Fruit fly (Drosophila melanogaster): ENCODE data around the gene Cpr30B.

Gene Cpr30B

DNA sequence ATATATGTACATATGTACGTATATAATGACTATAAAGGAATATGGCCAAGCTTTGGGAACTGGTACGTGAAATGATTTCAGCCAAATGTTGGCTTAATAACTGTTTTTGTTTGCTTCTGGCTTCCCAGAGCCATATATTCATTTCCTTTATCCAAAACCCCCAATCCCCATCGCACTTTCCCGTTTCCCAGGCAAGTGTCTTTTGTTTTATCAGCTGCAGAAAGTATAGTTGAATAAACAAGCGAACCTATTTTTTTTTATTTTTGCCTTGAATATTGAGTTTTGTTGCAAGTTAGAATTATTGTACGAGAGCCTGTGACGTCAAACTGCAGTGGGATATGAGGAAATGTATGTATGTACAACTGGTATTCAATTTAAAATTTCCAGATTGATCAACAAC, 16.2 kb upstream of the Cpr30B start:
- no peak for TF ChIP-seq CG8159 (tag; optimal IDR thresholded peaks at IDR 0.05)
- TF ChIP-seq CG9948 (tag; optimal IDR thresholded peaks at IDR 0.05), result no peak

DNA sequence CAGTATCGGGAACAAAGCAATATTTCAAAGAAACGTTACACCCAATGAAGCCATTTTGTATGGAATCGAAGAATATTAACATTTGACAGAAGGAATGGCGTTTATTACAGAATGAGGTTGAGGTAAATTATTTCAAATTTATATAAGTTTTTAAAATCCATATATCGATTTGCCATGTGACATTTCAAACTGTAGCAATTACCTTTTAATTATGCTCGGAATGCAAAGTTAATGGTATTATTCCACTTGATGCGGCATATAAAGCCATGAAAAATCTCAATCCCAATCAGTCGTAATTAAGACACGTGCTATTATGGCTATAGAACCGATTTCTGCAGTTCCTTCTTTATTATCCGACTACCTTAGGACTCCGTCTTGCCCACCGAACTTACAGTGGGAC, 14.5 kb upstream of the Cpr30B start, which contains the start of gene CG31883:
Gene CG31883 (plus strand): TSS at position 301 of the 400 bp plus-strand sequence.
- TF ChIP-seq CG12605 (GFP tag; IDR thresholded peaks at IDR 0.05), result no peak
- TF ChIP-seq CG8159 (tag; optimal IDR thresholded peaks at IDR 0.05), result no peak
- no peak for TF ChIP-seq Snoo (tag; optimal IDR thresholded peaks at IDR 0.05)
- no peak for TF ChIP-seq Pif1A (GFP tag; optimal IDR thresholded peaks at IDR 0.05)
- TF ChIP-seq EcR (GFP tag; optimal IDR thresholded peaks at IDR 0.05), result no peak
- TF ChIP-seq D1 (tag; optimal IDR thresholded peaks at IDR 0.05), result no peak
- TF ChIP-seq gl (tag; optimal IDR thresholded peaks at IDR 0.05), result no peak
- TF ChIP-seq CG14655 (GFP tag; optimal IDR thresholded peaks at IDR 0.05), result no peak
- TF ChIP-seq rn (GFP tag; IDR thresholded peaks at IDR 0.05), result no peak
- no peak for TF ChIP-seq CG15710 (tag; optimal IDR thresholded peaks at IDR 0.05)
- no peak for TF ChIP-seq fd96Ca (GFP tag; IDR thresholded peaks at IDR 0.05)
- no peak for TF ChIP-seq CG17806 (tag; optimal IDR thresholded peaks at IDR 0.05)

DNA sequence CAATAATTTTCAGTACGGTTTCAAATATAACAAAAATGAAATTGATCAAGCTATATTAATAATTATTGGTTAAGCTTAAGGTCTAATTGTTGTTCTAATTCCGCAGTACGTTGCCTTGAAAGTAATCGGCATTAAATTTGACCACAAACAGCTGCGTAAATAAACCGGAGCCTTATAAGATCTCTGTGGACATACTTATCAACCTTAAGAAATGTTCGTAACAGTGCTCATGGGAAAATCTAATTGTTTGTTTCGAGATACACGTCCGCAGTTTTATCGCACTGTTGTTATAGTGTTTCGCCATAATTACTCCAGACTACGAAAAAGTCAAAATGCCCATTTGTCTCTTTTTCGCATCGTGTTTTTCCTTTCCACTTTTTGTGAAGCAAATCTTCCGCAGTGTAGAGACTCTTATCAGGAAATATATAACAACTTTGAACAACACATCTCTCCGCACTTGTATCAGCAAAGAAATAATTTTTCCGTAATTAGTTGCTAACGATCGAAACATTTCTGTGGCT, 12.8 kb upstream of the Cpr30B start:
- no peak for TF ChIP-seq CG34367 (tag; optimal IDR thresholded peaks at IDR 0.05)
- TF ChIP-seq EcR (GFP tag; optimal IDR thresholded peaks at IDR 0.05), result no peak
- 0 out of 3 replicates have a peak, but pooled peaks have one; percentile 27 for TF ChIP-seq fd96Ca (GFP tag; IDR thresholded peaks at IDR 0.05)
- no peak for TF ChIP-seq CG17806 (tag; optimal IDR thresholded peaks at IDR 0.05)
- TF ChIP-seq Snoo (tag; optimal IDR thresholded peaks at IDR 0.05), result no peak
- no peak for TF ChIP-seq CG9948 (tag; optimal IDR thresholded peaks at IDR 0.05)
- no peak for TF ChIP-seq CG32121 (GFP tag; IDR thresholded peaks at IDR 0.05)
- TF ChIP-seq CG14655 (GFP tag; optimal IDR thresholded peaks at IDR 0.05), result peak; percentile 34
- TF ChIP-seq CG13204 (GFP tag; optimal IDR thresholded peaks at IDR 0.05), result no peak
- TF ChIP-seq CG8159 (tag; optimal IDR thresholded peaks at IDR 0.05), result no peak
- TF ChIP-seq CG10348 (GFP tag; IDR thresholded peaks at IDR 0.05), result no peak
- TF ChIP-seq Pif1A (GFP tag; optimal IDR thresholded peaks at IDR 0.05), result no peak
- no peak for TF ChIP-seq rn (GFP tag; IDR thresholded peaks at IDR 0.05)
- no peak for TF ChIP-seq Pif1B (GFP tag; optimal IDR thresholded peaks at IDR 0.05)
- no peak for TF ChIP-seq CG15710 (tag; optimal IDR thresholded peaks at IDR 0.05)
- no peak for TF ChIP-seq D1 (tag; optimal IDR thresholded peaks at IDR 0.05)
- TF ChIP-seq gl (tag; optimal IDR thresholded peaks at IDR 0.05), result no peak
- no peak for TF ChIP-seq Ets98B (GFP tag; IDR thresholded peaks at IDR 0.05)
- peak; percentile 6 for TF ChIP-seq CG8301 (tag; optimal IDR thresholded peaks at IDR 0.05)
- no peak for TF ChIP-seq CG4496 (GFP tag; IDR thresholded peaks at IDR 0.05)
- TF ChIP-seq CG12605 (GFP tag; IDR thresholded peaks at IDR 0.05), result no peak

DNA sequence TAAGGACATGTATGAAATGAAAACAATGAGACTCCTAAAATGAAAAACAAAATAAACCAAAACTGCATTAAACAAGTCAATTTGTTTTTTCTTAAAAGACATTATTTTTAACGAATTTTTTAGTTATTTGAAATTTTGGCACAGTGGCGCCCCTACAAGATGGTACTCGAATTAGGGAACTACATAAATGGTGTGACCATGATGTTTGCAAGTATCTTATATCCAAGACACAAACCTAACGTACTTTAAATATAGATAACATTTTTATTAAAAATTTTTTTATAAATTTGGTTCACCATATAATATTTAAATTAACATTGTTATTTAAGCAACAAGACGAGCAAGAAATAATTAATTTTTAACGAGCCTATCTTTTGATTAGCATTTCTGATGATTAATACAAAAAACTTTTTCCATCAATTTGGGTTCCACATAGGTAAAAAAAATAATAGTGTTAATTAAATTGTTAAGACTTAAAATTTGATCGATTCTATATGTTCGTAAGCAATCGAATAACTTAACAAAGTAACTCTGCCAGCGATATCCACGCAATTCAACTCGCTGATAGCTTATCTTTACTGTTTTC, 2.6 kb upstream of the Cpr30B start, which contains the start of gene CG17855:
Gene CG17855 (plus strand): TSS at position 536 of the 586 bp plus-strand sequence.
- TF ChIP-seq D1 (tag; optimal IDR thresholded peaks at IDR 0.05) (peak; percentile 86), CG34367 (tag; optimal IDR thresholded peaks at IDR 0.05) (no peak), CG17806 (tag; optimal IDR thresholded peaks at IDR 0.05) (no peak), CG12605 (GFP tag; IDR thresholded peaks at IDR 0.05) (no peak)

DNA sequence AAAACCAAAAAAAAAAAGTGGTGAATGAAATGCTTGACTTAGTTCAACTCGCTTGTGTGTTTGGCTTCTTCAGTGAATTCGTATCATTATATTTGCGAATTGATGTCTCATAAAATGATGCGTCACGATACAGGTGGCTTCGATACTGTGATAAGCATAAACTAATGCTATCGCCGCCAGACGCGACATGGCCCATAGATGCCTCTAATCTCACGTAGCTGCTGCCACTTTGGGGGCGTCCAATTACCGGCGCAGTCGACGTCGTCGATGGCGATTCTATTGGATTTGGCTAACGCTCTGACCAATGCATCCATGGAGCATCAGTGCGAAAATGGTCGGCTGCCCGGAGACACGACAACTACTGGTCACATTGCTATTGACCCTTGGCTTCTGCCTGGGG, 1.2 kb downstream of the Cpr30B start, which contains the start of gene CG13113:
Gene CG13113 (plus strand): TSS at position 301 of the 400 bp plus-strand sequence.
- TF ChIP-seq rn (GFP tag; IDR thresholded peaks at IDR 0.05) (no peak), CG4496 (GFP tag; IDR thresholded peaks at IDR 0.05) (no peak), CG13204 (GFP tag; optimal IDR thresholded peaks at IDR 0.05) (no peak)

DNA sequence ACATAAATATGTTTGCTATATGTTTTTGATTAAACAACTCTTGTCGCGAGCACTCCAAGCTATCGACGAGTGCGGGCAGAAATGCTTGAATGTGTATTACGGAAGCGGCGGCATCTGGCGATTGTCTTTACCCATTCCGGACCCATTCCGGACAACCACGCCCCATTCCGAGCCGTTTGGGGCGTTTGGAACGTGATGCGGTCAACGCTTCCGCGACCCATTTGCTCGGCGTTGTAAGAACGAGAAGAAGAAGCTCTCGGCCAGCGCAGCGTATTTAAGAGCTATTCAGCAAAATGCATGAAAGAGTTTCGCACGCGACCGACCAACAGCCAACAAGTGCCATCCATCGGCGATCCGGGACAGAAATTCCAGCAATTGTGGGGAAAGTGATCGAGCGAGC, 2.8 kb downstream of the Cpr30B start, which contains the start of gene CG13114:
Gene CG13114 (plus strand): TSS at position 301 of the 400 bp plus-strand sequence.
- TF ChIP-seq Snoo (tag; optimal IDR thresholded peaks at IDR 0.05), result no peak
- TF ChIP-seq CG10348 (GFP tag; IDR thresholded peaks at IDR 0.05), result no peak
- no peak for TF ChIP-seq CG32121 (GFP tag; IDR thresholded peaks at IDR 0.05)
- TF ChIP-seq CG9948 (tag; optimal IDR thresholded peaks at IDR 0.05), result no peak
- no peak for TF ChIP-seq fd96Ca (GFP tag; IDR thresholded peaks at IDR 0.05)
- no peak for TF ChIP-seq CG13204 (GFP tag; optimal IDR thresholded peaks at IDR 0.05)
- TF ChIP-seq CG8301 (tag; optimal IDR thresholded peaks at IDR 0.05), result no peak
- TF ChIP-seq rn (GFP tag; IDR thresholded peaks at IDR 0.05), result no peak

DNA sequence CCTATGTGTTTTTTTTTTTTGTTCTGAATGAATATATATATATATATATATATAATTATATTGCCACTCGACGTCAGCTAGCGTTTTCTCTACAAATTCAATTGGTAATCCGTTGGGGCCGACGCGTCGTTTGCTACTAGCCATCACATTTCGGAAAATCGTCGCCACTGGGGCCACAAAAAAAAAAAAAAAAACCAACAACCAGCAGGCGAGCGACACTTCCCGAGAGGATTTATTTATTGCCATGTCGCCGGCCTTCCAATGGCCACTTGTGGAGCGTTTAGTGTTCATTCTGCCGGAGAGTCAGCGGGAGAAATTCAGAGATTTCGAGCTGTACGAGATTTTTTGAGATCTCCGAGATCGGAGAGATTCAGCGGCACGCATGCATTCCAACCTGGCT, 8.2 kb downstream of the Cpr30B start:
- peak; percentile 64 for TF ChIP-seq CG32121 (GFP tag; IDR thresholded peaks at IDR 0.05)
- TF ChIP-seq CG8301 (tag; optimal IDR thresholded peaks at IDR 0.05), result no peak
- TF ChIP-seq Ets98B (GFP tag; IDR thresholded peaks at IDR 0.05), result peak; percentile 86

Data from whole organism, pupa.